Worm (Caenorhabditis elegans) whole organism, midembryonic: ENCODE results near the gene Y37A1A.3.

Experiments
- flt-1 ChIP-seq: fragments of 200-800 bp; sonication (Bioruptor generic); IDR thresholded peaks from 2 replicates; pipeline ENCODE4 v1.3.6; 2022; ENCODE audit warnings: missing genetic modification characterization, missing compliant biosample characterization
- ztf-23 ChIP-seq: fragments of 200-800 bp; sonication (Bioruptor generic); IDR thresholded peaks from 2 replicates; pipeline ENCODE4 v1.3.6; 2022; ENCODE audit warnings: missing genetic modification reagents, missing genetic modification characterization, missing compliant biosample characterization

- TF ChIP-seq ztf-23 (GFP tag; lab: Robert Waterston, UW), result no peak
- 0 out of 2 replicates have a peak, but pooled peaks have one; percentile 44 for TF ChIP-seq flt-1 (GFP tag; lab: Robert Waterston, UW)
These were observed 20.9 kb downstream of the Y37A1A.3 start, which contains the start of gene rpl-29 for ce11 chrIV:13881754-13882275.
